Worm (Caenorhabditis elegans): ENCODE data around the gene eat-2.

DNA sequence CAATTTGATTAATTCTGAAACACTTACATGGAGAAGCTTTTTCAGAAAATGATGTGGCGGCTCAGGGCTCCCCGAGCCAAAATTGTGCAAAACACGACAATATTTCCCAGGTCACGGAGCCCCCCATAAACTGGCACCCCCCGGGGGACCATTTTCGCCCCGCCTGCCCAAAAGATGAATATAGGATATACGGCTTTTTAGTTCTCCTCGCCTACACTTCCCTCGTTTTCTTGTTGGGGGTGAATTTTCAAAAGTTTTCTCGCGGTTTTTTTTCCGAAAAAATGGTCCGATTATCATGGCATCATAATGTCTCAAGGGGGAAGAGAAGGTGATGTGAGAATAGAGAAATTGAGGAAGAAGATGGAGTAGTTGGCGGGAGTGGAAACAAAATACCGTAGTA, 49.4 kb downstream of the eat-2 start, which contains the start of gene K09E4.4:
- TF ChIP-seq him-1 (tag; optimal IDR thresholded peaks at IDR 0.05) (no peak), dao-5 (tag; optimal IDR thresholded peaks at IDR 0.05) (no peak)

Data from whole organism, L4/young adult.